Worm (Caenorhabditis elegans) whole organism, L4/young adult: ENCODE measurements around the gene str-84.

ENCODE experiments used
- W03F9.2 ChIP-seq: fragments of 150-350 bp; optimal IDR thresholded peaks from 2 replicates; lab custom pipeline; 2014; ENCODE audit warnings: missing biosample characterization, missing genetic modification characterization
- dao-5 ChIP-seq: sonication (generic microtip); optimal IDR thresholded peaks from 2 replicates; lab custom pipeline; 2016; ENCODE audit warnings: missing genotype, missing genetic modification characterization, moderate library complexity, missing compliant biosample characterization
- him-1 ChIP-seq: sonication (generic microtip); optimal IDR thresholded peaks from 2 replicates; lab custom pipeline; 2016; ENCODE audit warnings: missing genotype, missing genetic modification reagents, missing genetic modification characterization, missing compliant biosample characterization

- TF ChIP-seq him-1 (tag; lab: Kevin White, UChicago) (no peak), dao-5 (no peak), W03F9.2 (tag; lab: Kevin White, UChicago) (no peak)
Observed at ce11 chrV:8956387-8957095, 24.2 kb downstream of the str-84 start, which contains the start of gene ttc-17.
